Worm (Caenorhabditis elegans): ENCODE measurements around the gene ZK896.5.

ZK896.5 gene

DNA sequence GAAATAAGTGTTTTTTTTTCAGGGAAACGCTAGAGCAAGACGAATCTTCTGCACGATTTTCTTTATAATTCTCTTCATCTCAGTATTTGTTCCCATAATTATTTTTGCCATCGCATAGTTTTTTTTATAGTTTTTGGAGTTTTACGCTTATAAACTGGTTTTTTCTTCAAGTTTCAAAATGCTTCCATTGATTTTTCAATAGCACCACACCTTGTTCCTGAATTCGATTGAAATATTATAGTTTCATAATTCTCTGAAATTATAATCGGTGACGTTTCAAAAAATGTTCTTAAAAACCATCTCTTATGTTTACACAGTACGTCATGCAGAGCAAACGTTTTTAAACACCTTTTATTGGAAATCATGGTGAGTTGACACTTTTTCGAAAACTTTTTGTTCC lies 13.7 kb upstream of the ZK896.5 start, which contains the start of gene K08D8.12:
Gene K08D8.12, plus strand, starts transcription at position 301 of the 400 bp plus-strand sequence.
- no peak for TF ChIP-seq mab-5 (tag; optimal IDR thresholded peaks at IDR 0.05)
- TF ChIP-seq elt-3 (tag; optimal IDR thresholded peaks at IDR 0.05): no peak
- TF ChIP-seq unc-62 (GFP tag; optimal IDR thresholded peaks at IDR 0.05): no peak
- no peak for TF ChIP-seq nhr-2 (tag; optimal IDR thresholded peaks at IDR 0.05)
- TF ChIP-seq zip-8 (tag; optimal IDR thresholded peaks at IDR 0.05): no peak
- TF ChIP-seq cnd-1 (tag; optimal IDR thresholded peaks at IDR 0.05): no peak

DNA sequence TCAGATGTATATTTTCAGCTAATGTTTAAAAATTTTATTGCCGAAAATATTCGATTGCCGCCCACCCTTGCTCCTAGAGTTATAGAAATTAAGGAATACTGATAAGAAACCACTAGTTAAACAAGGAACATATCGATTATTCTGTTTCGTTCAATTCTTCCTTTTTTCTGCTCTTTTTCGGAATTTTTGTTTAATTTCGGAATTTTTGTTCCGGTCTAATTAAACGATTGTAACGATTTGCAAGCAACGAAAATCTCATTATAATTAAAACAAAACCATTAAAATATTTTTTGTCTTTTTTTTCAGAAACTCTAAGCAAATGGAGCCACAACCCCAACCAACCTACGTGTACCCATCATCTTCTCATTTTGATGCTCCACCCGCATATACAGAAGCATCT lies 12.7 kb upstream of the ZK896.5 start, which contains the start of gene K08D8.1:
Gene K08D8.1, plus strand, starts transcription at position 301 of the 400 bp plus-strand sequence.
- TF ChIP-seq sem-2 (GFP tag; optimal IDR thresholded peaks at IDR 0.05) (no peak), nhr-237 (tag; optimal IDR thresholded peaks at IDR 0.05) (no peak), sptf-1 (tag; optimal IDR thresholded peaks at IDR 0.05) (no peak), hlh-1 (tag; optimal IDR thresholded peaks at IDR 0.05) (no peak), zip-8 (tag; optimal IDR thresholded peaks at IDR 0.05) (no peak), mab-5 (tag; optimal IDR thresholded peaks at IDR 0.05) (no peak), pha-4 (tag; optimal IDR thresholded peaks at IDR 0.05) (no peak), nhr-76 (tag; optimal IDR thresholded peaks at IDR 0.05) (no peak), unc-39 (tag; optimal IDR thresholded peaks at IDR 0.05) (no peak), elt-3 (tag; optimal IDR thresholded peaks at IDR 0.05) (no peak), nhr-12 (tag; optimal IDR thresholded peaks at IDR 0.05) (no peak), blmp-1 (tag; optimal IDR thresholded peaks at IDR 0.05) (no peak), nhr-28 (tag; optimal IDR thresholded peaks at IDR 0.05) (no peak), ztf-11 (tag; optimal IDR thresholded peaks at IDR 0.05) (no peak), unc-120 (tag; optimal IDR thresholded peaks at IDR 0.05; ENCODE audit: poor library complexity, severe bottlenecking) (no peak), lin-13 (tag; optimal IDR thresholded peaks at IDR 0.05) (no peak), mls-2 (tag; optimal IDR thresholded peaks at IDR 0.05) (no peak), flh-1 (GFP tag; optimal IDR thresholded peaks at IDR 0.05) (no peak)

DNA sequence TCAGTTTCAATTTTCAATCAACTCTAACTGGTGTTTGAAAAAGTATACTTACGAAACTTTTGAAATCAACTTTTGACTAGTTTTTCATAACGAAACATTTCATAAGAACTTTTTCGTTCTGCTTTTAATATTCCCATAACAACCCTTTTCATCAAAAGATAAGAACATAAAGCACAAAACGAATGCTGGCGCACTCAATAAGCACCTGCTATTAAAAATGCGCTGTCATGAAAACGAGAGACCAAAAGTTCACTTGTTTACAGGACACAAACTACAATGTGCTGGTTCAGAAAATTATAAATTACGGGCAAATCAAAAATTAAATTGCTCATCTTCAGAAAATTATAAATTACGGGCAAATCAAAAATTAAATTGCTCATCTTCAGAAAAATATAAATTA lies 11.6 kb upstream of the ZK896.5 start:
- TF ChIP-seq mab-5 (tag; optimal IDR thresholded peaks at IDR 0.05): no peak

DNA sequence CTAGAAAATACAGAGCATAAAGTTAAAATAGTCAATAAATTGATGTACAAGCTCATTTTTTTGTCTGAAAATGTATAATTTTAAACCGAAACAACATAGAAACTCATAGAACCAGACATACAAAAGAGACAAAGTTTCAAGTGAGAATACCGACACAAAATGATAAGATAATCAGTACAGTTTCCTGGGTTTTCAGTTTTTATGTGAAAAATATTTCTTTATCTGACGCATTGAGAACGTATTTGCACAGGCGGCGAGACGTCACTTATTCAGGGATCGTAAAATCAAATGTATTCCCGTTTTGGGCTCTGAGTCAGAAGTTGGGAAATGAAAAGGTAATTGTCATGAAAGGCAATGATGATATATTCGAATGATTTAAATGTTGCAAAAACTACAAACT lies 11.0 kb upstream of the ZK896.5 start, which contains the start of gene K08D8.6:
Gene K08D8.6, minus strand, starts transcription at position 64 of the 400 bp plus-strand sequence.
- no peak for TF ChIP-seq snpc-4 (tag; optimal IDR thresholded peaks at IDR 0.05)
- no peak for TF ChIP-seq M03D4.4 (tag; optimal IDR thresholded peaks at IDR 0.05)
- no peak for TF ChIP-seq unc-62 (GFP tag; optimal IDR thresholded peaks at IDR 0.05)
- no peak for TF ChIP-seq ceh-83 (GFP tag; optimal IDR thresholded peaks at IDR 0.05)
- no peak for TF ChIP-seq ztf-11 (tag; optimal IDR thresholded peaks at IDR 0.05)
- TF ChIP-seq cnd-1 (tag; optimal IDR thresholded peaks at IDR 0.05): no peak
- TF ChIP-seq lin-32 (GFP tag; optimal IDR thresholded peaks at IDR 0.05): no peak
- no peak for TF ChIP-seq nhr-237 (tag; optimal IDR thresholded peaks at IDR 0.05)
- no peak for TF ChIP-seq ceh-43 (GFP tag; optimal IDR thresholded peaks at IDR 0.05)
- no peak for TF ChIP-seq unc-120 (tag; optimal IDR thresholded peaks at IDR 0.05; ENCODE audit: poor library complexity, severe bottlenecking)
- no peak for TF ChIP-seq ceh-39 (tag; optimal IDR thresholded peaks at IDR 0.05)
- TF ChIP-seq mls-2 (tag; optimal IDR thresholded peaks at IDR 0.05): no peak
- TF ChIP-seq lin-13 (tag; optimal IDR thresholded peaks at IDR 0.05): no peak
- TF ChIP-seq drap-1 (GFP tag; optimal IDR thresholded peaks at IDR 0.05): no peak
- TF ChIP-seq nhr-28 (tag; optimal IDR thresholded peaks at IDR 0.05): no peak
- no peak for TF ChIP-seq flh-1 (GFP tag; optimal IDR thresholded peaks at IDR 0.05)
- no peak for TF ChIP-seq pha-4 (tag; optimal IDR thresholded peaks at IDR 0.05)

DNA sequence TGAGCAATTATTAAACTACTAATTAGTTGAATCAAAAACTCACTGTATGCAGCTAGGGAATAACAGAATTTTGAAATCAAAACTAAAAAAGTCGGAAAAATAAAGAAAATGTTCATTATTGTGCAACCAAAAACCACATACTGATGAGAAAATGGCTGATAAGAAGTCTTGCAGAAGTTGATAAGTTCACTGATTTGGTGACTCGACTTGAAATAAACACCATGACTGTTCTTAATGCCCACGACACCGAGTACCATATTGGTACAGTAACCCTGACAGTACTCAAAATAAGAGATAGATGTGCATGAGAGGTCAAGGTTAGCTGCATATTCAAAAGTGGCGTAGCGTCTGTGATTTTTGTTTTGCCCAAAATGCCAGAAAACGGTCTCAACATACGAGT lies 6.6 kb upstream of the ZK896.5 start:
- TF ChIP-seq nhr-76 (tag; optimal IDR thresholded peaks at IDR 0.05): no peak
- TF ChIP-seq bed-3 (GFP tag; optimal IDR thresholded peaks at IDR 0.05): no peak
- no peak for TF ChIP-seq sptf-1 (tag; optimal IDR thresholded peaks at IDR 0.05)
- no peak for TF ChIP-seq flh-1 (GFP tag; optimal IDR thresholded peaks at IDR 0.05)
- no peak for TF ChIP-seq ceh-43 (GFP tag; optimal IDR thresholded peaks at IDR 0.05)
- TF ChIP-seq nhr-2 (tag; optimal IDR thresholded peaks at IDR 0.05): no peak
- TF ChIP-seq ztf-11 (tag; optimal IDR thresholded peaks at IDR 0.05): no peak
- no peak for TF ChIP-seq ces-1 (GFP tag; optimal IDR thresholded peaks at IDR 0.05)
- TF ChIP-seq nhr-28 (tag; optimal IDR thresholded peaks at IDR 0.05): no peak
- no peak for TF ChIP-seq elt-1 (tag; optimal IDR thresholded peaks at IDR 0.05; ENCODE audit: borderline replicate concordance, insufficient read depth)
- no peak for TF ChIP-seq ceh-83 (GFP tag; optimal IDR thresholded peaks at IDR 0.05)
- TF ChIP-seq drap-1 (GFP tag; optimal IDR thresholded peaks at IDR 0.05): no peak

Measured in whole organism, mixed stage, embryonic.